Fruit fly (Drosophila melanogaster) whole organism, embryonic: ENCODE data around the gene Rbcn-3B.

Experiments used
- CG10147 ChIP-seq: fragments of 200-800 bp; sonication (Bioruptor generic); optimal IDR thresholded peaks from 2 replicates; lab custom pipeline; 2019; ENCODE audit warnings: missing biosample characterization, mild to moderate bottlenecking, missing genetic modification characterization, moderate library complexity
- CG12104 ChIP-seq: fragments of 200-800 bp; sonication (Bioruptor generic); optimal IDR thresholded peaks from 3 replicates; lab custom pipeline; 2016; ENCODE audit warnings: missing biosample characterization, missing genetic modification characterization
- CG13775 ChIP-seq: fragments of 200-800 bp; sonication (Bioruptor generic); optimal IDR thresholded peaks from 3 replicates; lab custom pipeline; 2017; ENCODE audit warnings: missing biosample characterization, mild to moderate bottlenecking, missing genetic modification characterization
- CG14710 ChIP-seq: fragments of 200-800 bp; sonication (Bioruptor generic); optimal IDR thresholded peaks from 3 replicates; lab custom pipeline; 2019; ENCODE audit warnings: missing biosample characterization, mild to moderate bottlenecking, missing genetic modification characterization, moderate library complexity
- CG15696 ChIP-seq: fragments of 200-800 bp; sonication (Bioruptor generic); optimal IDR thresholded peaks from 2 replicates; lab custom pipeline; 2019; ENCODE audit warnings: missing biosample characterization, mild to moderate bottlenecking, missing genetic modification characterization, moderate library complexity
- CG1602 ChIP-seq: fragments of 200-800 bp; sonication (Bioruptor generic); optimal IDR thresholded peaks from 3 replicates; lab custom pipeline; 2016; ENCODE audit warnings: missing biosample characterization, missing genetic modification characterization
- CG18599 ChIP-seq: fragments of 200-800 bp; sonication (Bioruptor generic); optimal IDR thresholded peaks from 3 replicates; lab custom pipeline; 2017; ENCODE audit warnings: missing biosample characterization, missing genetic modification characterization, mild to moderate bottlenecking, moderate library complexity, missing genetic modification reagents
- CG2199 ChIP-seq: fragments of 200-800 bp; sonication (Bioruptor generic); IDR thresholded peaks from 3 replicates; pipeline ENCODE4 v1.3.6; 2022; ENCODE audit warnings: missing biosample characterization, missing genetic modification characterization
- CG30403 ChIP-seq: fragments of 200-800 bp; sonication (Bioruptor generic); optimal IDR thresholded peaks from 3 replicates; lab custom pipeline; 2016; ENCODE audit warnings: missing biosample characterization, missing genetic modification characterization
- CG31441 ChIP-seq: fragments of 200-800 bp; sonication (Bioruptor generic); IDR thresholded peaks from 2 replicates; pipeline ENCODE4 v1.3.6; 2022; ENCODE audit warnings: missing biosample characterization, missing genetic modification characterization
- CG3847 ChIP-seq: fragments of 200-800 bp; sonication (Bioruptor generic); IDR thresholded peaks from 2 replicates; pipeline ENCODE4 v1.3.6; 2022; ENCODE audit warnings: missing biosample characterization, missing genetic modification characterization
- CG4282 ChIP-seq: fragments of 200-800 bp; sonication (Bioruptor generic); optimal IDR thresholded peaks from 2 replicates; lab custom pipeline; 2016; ENCODE audit warnings: missing biosample characterization, missing genetic modification characterization
- CG5180 ChIP-seq: fragments of 200-800 bp; sonication (Bioruptor generic); optimal IDR thresholded peaks from 3 replicates; lab custom pipeline; 2017; ENCODE audit warnings: missing biosample characterization, missing genetic modification characterization, mild to moderate bottlenecking, moderate library complexity, missing genetic modification reagents
- CG5245 ChIP-seq: fragments of 200-800 bp; sonication (Bioruptor generic); optimal IDR thresholded peaks from 3 replicates; lab custom pipeline; 2016; ENCODE audit warnings: missing biosample characterization, missing genetic modification characterization
- CG6683 ChIP-seq: fragments of 200-800 bp; sonication (Bioruptor generic); optimal IDR thresholded peaks from 2 replicates; lab custom pipeline; 2017; ENCODE audit warnings: missing biosample characterization, mild to moderate bottlenecking, missing genetic modification characterization, missing genetic modification reagents
- CG6689 ChIP-seq: fragments of 200-800 bp; sonication (Bioruptor generic); IDR thresholded peaks from 2 replicates; pipeline ENCODE4 v1.3.6; 2022; ENCODE audit warnings: missing biosample characterization, missing genetic modification characterization
- CG7271 ChIP-seq: fragments of 200-800 bp; sonication (Bioruptor generic); optimal IDR thresholded peaks from 2 replicates; lab custom pipeline; 2018; ENCODE audit warnings: missing biosample characterization, mild to moderate bottlenecking, missing genetic modification characterization, moderate library complexity
- CoRest ChIP-seq: fragments of 200-800 bp; sonication (Bioruptor generic); optimal IDR thresholded peaks from 3 replicates; lab custom pipeline; 2018; ENCODE audit warnings: missing biosample characterization, mild to moderate bottlenecking, missing genetic modification characterization, moderate library complexity
- CrebB ChIP-seq: fragments of 200-800 bp; sonication (Bioruptor generic); optimal IDR thresholded peaks from 3 replicates; lab custom pipeline; 2018; ENCODE audit warnings: missing biosample characterization, mild to moderate bottlenecking, missing genetic modification characterization
- Dbx ChIP-seq: fragments of 200-800 bp; sonication (Bioruptor generic); IDR thresholded peaks from 3 replicates; pipeline ENCODE4 v1.3.6; 2022; ENCODE audit warnings: missing biosample characterization, missing genetic modification characterization
- Fer3 ChIP-seq: fragments of 200-800 bp; sonication (Bioruptor generic); optimal IDR thresholded peaks from 2 replicates; lab custom pipeline; 2018; ENCODE audit warnings: missing biosample characterization, mild to moderate bottlenecking, missing genetic modification characterization, moderate library complexity
- Hmr ChIP-seq: fragments of 200-800 bp; sonication (Bioruptor generic); optimal IDR thresholded peaks from 3 replicates; lab custom pipeline; 2017; ENCODE audit warnings: mild to moderate bottlenecking, missing biosample characterization, missing genetic modification reagents, missing genetic modification characterization
- NfI ChIP-seq: fragments of 200-800 bp; sonication (Bioruptor generic); optimal IDR thresholded peaks from 3 replicates; lab custom pipeline; 2018; ENCODE audit warnings: missing biosample characterization, mild to moderate bottlenecking, missing genetic modification characterization, moderate library complexity
- Poxn ChIP-seq: fragments of 200-800 bp; sonication (Bioruptor generic); IDR thresholded peaks from 2 replicates; pipeline ENCODE4 v1.3.6; 2022; ENCODE audit warnings: missing biosample characterization, missing genetic modification characterization
- Scr ChIP-seq: fragments of 200-800 bp; sonication (Bioruptor generic); IDR thresholded peaks from 2 replicates; pipeline ENCODE4 v1.3.6; 2022; ENCODE audit warnings: missing biosample characterization, missing genetic modification characterization; ENCODE audit not compliant: partially characterized antibody
- Spps ChIP-seq: fragments of 200-800 bp; sonication (Bioruptor generic); optimal IDR thresholded peaks from 2 replicates; lab custom pipeline; 2018; ENCODE audit warnings: missing biosample characterization, mild to moderate bottlenecking, missing genetic modification characterization
- Xbp1 ChIP-seq: fragments of 200-800 bp; sonication (Bioruptor generic); optimal IDR thresholded peaks from 3 replicates; lab custom pipeline; 2016; ENCODE audit warnings: missing biosample characterization, mild to moderate bottlenecking, missing genetic modification characterization
- ap ChIP-seq: fragments of 200-800 bp; sonication (Bioruptor generic); IDR thresholded peaks from 2 replicates; pipeline ENCODE4 v1.3.6; 2022; ENCODE audit warnings: missing biosample characterization, missing genetic modification characterization
- crol ChIP-seq: fragments of 200-800 bp; sonication (Bioruptor generic); IDR thresholded peaks from 2 replicates; pipeline ENCODE4 v1.3.6; 2022; ENCODE audit warnings: missing biosample characterization, missing genetic modification characterization
- dan ChIP-seq: fragments of 200-800 bp; sonication (Bioruptor generic); IDR thresholded peaks from 2 replicates; pipeline ENCODE4 v1.3.6; 2022; ENCODE audit warnings: missing biosample characterization, missing genetic modification characterization
- emc ChIP-seq: fragments of 200-800 bp; sonication (Bioruptor generic); optimal IDR thresholded peaks from 2 replicates; lab custom pipeline; 2016; ENCODE audit warnings: missing biosample characterization, missing genetic modification characterization
- gcm2 ChIP-seq: fragments of 200-800 bp; sonication (Bioruptor generic); optimal IDR thresholded peaks from 2 replicates; lab custom pipeline; 2016; ENCODE audit warnings: missing biosample characterization, missing genetic modification characterization
- inv ChIP-seq: fragments of 200-800 bp; sonication (Bioruptor generic); IDR thresholded peaks from 2 replicates; pipeline ENCODE4 v1.3.6; 2022; ENCODE audit warnings: missing biosample characterization, missing genetic modification characterization; ENCODE audit not compliant: partially characterized antibody
- knrl ChIP-seq: fragments of 200-800 bp; sonication (Bioruptor generic); IDR thresholded peaks from 3 replicates; pipeline ENCODE4 v1.3.6; 2022; ENCODE audit warnings: missing biosample characterization, missing genetic modification characterization; ENCODE audit not compliant: partially characterized antibody
- lov ChIP-seq, 2 experiments: fragments of 200-800 bp in 1 of 2; fragments of >200 bp in 1 of 2; sonication (Bioruptor generic) in 1 of 2; IDR thresholded peaks in 1 of 2; optimal IDR thresholded peaks in 1 of 2; 2 replicates in 1 of 2; 3 replicates in 1 of 2; pipeline versions ENCODE4 v1.3.6 to Lab custom; 2017 to 2022; ENCODE audit warnings: missing biosample characterization in 1 of 2, missing genetic modification characterization in 1 of 2
- maf-S ChIP-seq: fragments of 200-800 bp; sonication (Bioruptor generic); optimal IDR thresholded peaks from 2 replicates; lab custom pipeline; 2016; ENCODE audit warnings: missing biosample characterization, missing genetic modification characterization
- mirr ChIP-seq: fragments of 200-800 bp; sonication (Bioruptor generic); optimal IDR thresholded peaks from 3 replicates; lab custom pipeline; 2018; ENCODE audit warnings: missing biosample characterization, mild to moderate bottlenecking, missing genetic modification characterization
- onecut ChIP-seq: fragments of 200-800 bp; sonication (Bioruptor generic); IDR thresholded peaks from 2 replicates; pipeline ENCODE4 v1.3.6; 2022; ENCODE audit warnings: missing biosample characterization, missing genetic modification characterization
- otp ChIP-seq: fragments of 200-800 bp; sonication (Bioruptor generic); IDR thresholded peaks from 3 replicates; pipeline ENCODE4, ENCODE4 v1.3.6; 2022; ENCODE audit warnings: missing biosample characterization, missing genetic modification characterization
- pan ChIP-seq, 4 experiments: fragments of >200 bp in 3 of 4; fragments of 200-800 bp in 1 of 4; sonication (Bioruptor generic) in 1 of 4; optimal IDR thresholded peaks in 3 of 4; IDR thresholded peaks in 1 of 4; 2 replicates each; pipeline versions ENCODE4 v1.3.6 to Lab custom; 2017 to 2022; ENCODE audit warnings: missing biosample characterization in 2 of 4, missing genetic modification characterization in 2 of 4, mixed read lengths in 1 of 4
- pfk ChIP-seq: fragments of 200-800 bp; sonication (Bioruptor generic); optimal IDR thresholded peaks from 2 replicates; lab custom pipeline; 2018; ENCODE audit warnings: missing biosample characterization, mild to moderate bottlenecking, missing genetic modification characterization, moderate library complexity
- phol ChIP-seq: fragments of 200-800 bp; sonication (Bioruptor generic); optimal IDR thresholded peaks from 3 replicates; lab custom pipeline; 2018; ENCODE audit warnings: missing biosample characterization, mild to moderate bottlenecking, missing genetic modification characterization, moderate library complexity
- psq ChIP-seq: fragments of 200-800 bp; sonication (Bioruptor generic); optimal IDR thresholded peaks from 2 replicates; lab custom pipeline; 2017; ENCODE audit warnings: missing biosample characterization, missing genetic modification characterization
- ranshi ChIP-seq: fragments of 200-800 bp; sonication (Bioruptor generic); IDR thresholded peaks from 2 replicates; pipeline ENCODE4 v1.3.6; 2022; ENCODE audit warnings: missing biosample characterization, missing genetic modification characterization
- slou ChIP-seq: fragments of 200-800 bp; sonication (Bioruptor generic); optimal IDR thresholded peaks from 3 replicates; lab custom pipeline; 2016; ENCODE audit warnings: missing biosample characterization, missing genetic modification characterization
- sug ChIP-seq: fragments of 200-800 bp; optimal IDR thresholded peaks from 2 replicates; lab custom pipeline; 2019; ENCODE audit warnings: missing biosample characterization, mild to moderate bottlenecking, missing genetic modification characterization, moderate library complexity
- twi ChIP-seq: fragments of 200-800 bp; optimal IDR thresholded peaks from 2 replicates; lab custom pipeline; 2019; ENCODE audit warnings: missing biosample characterization, mild to moderate bottlenecking, missing genetic modification characterization, moderate library complexity
- vfl ChIP-seq: fragments of 200-800 bp; sonication (Bioruptor generic); optimal IDR thresholded peaks from 2 replicates; lab custom pipeline; 2016; ENCODE audit warnings: missing biosample characterization, missing genetic modification characterization

Gene Rbcn-3B

dm6 chrX:1963591-1964216 lies 55.0 kb downstream of the Rbcn-3B start (continued):
- peak; percentile 78 for TF ChIP-seq slou (GFP tag; lab: Kevin White, UChicago)
- peak; percentile 92 for TF ChIP-seq onecut (GFP tag; lab: Robert Waterston, UW)
- peak; percentile 86 for TF ChIP-seq CG5180
- no peak for TF ChIP-seq Scr
- TF ChIP-seq CG14710: peak; percentile 74
- peak; percentile 87 for TF ChIP-seq sug
- TF ChIP-seq emc: peak; percentile 85
- no peak for TF ChIP-seq pan (optimal IDR thresholded peaks at IDR 0.05; lab: Kevin White, UChicago)
- TF ChIP-seq pan (GFP tag; optimal IDR thresholded peaks at IDR 0.05 in 1 of 2, IDR thresholded peaks at IDR 0.05 in 1 of 2): peak in 1 of 2 experiments; percentile 97
- TF ChIP-seq lov (optimal IDR thresholded peaks at IDR 0.05; lab: Kevin White, UChicago): no peak
- TF ChIP-seq lov (GFP tag; IDR thresholded peaks at IDR 0.05; lab: Robert Waterston, UW): peak; percentile 93
- TF ChIP-seq pfk (GFP tag; lab: Kevin White, UChicago): peak; percentile 42
- TF ChIP-seq Hmr (GFP tag; lab: Kevin White, UChicago): peak; percentile 90
- TF ChIP-seq CG13775 (GFP tag; lab: Kevin White, UChicago): peak; percentile 79
- peak; percentile 94 for TF ChIP-seq CG6689 (GFP tag; lab: Robert Waterston, UW)
- TF ChIP-seq Poxn (GFP tag; lab: Robert Waterston, UW): peak; percentile 50; the same call in 1 of the 2 replicates
- peak; percentile 96 for TF ChIP-seq CG2199
- peak; percentile 94 for TF ChIP-seq CG30403 (GFP tag; lab: Kevin White, UChicago)
- peak; percentile 96 for TF ChIP-seq mirr (GFP tag; lab: Kevin White, UChicago)
- TF ChIP-seq knrl (GFP tag; lab: Robert Waterston, UW): no peak
- TF ChIP-seq CG31441 (GFP tag; lab: Robert Waterston, UW): peak; percentile 93
- peak; percentile 87 for TF ChIP-seq maf-S (GFP tag; lab: Kevin White, UChicago)
- peak; percentile 74 for TF ChIP-seq CG10147 (GFP tag; lab: Kevin White, UChicago)
- TF ChIP-seq CG18599: peak; percentile 94
- TF ChIP-seq phol (tag; lab: Kevin White, UChicago): peak; percentile 92
- peak; percentile 90 for TF ChIP-seq Dbx (GFP tag; lab: Robert Waterston, UW)
- TF ChIP-seq twi (tag; lab: Kevin White, UChicago): peak; percentile 70
- peak; percentile 48 for TF ChIP-seq CG7271 (tag; lab: Kevin White, UChicago)
- TF ChIP-seq NfI (GFP tag; lab: Kevin White, UChicago): peak; percentile 96
- TF ChIP-seq CoRest (tag; lab: Kevin White, UChicago): peak; percentile 94
- peak; percentile 91 for TF ChIP-seq CrebB
- TF ChIP-seq Xbp1 (GFP tag; lab: Kevin White, UChicago): peak; percentile 97
- peak; percentile 96 for TF ChIP-seq ranshi (GFP tag; lab: Robert Waterston, UW)
- peak; percentile 86 for TF ChIP-seq CG6683 (GFP tag; lab: Kevin White, UChicago)
- peak; percentile 94 for TF ChIP-seq CG3847 (GFP tag; lab: Robert Waterston, UW)
- TF ChIP-seq CG15696 (tag; lab: Kevin White, UChicago): peak; percentile 63
- TF ChIP-seq psq (GFP tag; lab: Kevin White, UChicago): peak; percentile 72
- peak; percentile 67 for TF ChIP-seq gcm2 (GFP tag; lab: Kevin White, UChicago)
- no peak for TF ChIP-seq inv (GFP tag; lab: Robert Waterston, UW)
- TF ChIP-seq CG5245 (GFP tag; lab: Kevin White, UChicago): peak; percentile 94
- peak; percentile 95 for TF ChIP-seq Fer3
- TF ChIP-seq otp (GFP tag; lab: Robert Waterston, UW): peak; percentile 95
- peak; percentile 92 for TF ChIP-seq CG1602 (GFP tag; lab: Kevin White, UChicago)
- TF ChIP-seq vfl: peak; percentile 87
- TF ChIP-seq Spps: peak; percentile 40
- TF ChIP-seq CG12104 (GFP tag; lab: Kevin White, UChicago): peak; percentile 86
- peak; percentile 30 for TF ChIP-seq CG4282 (GFP tag; lab: Kevin White, UChicago)
- peak; percentile 70 for TF ChIP-seq crol (GFP tag; lab: Robert Waterston, UW)
- peak; percentile 96 for TF ChIP-seq ap (GFP tag; lab: Robert Waterston, UW)
- peak; percentile 68 for TF ChIP-seq dan (GFP tag; lab: Robert Waterston, UW)
